Fruit fly (Drosophila melanogaster) whole organism, embryonic: ENCODE results near the gene PNKP.

Experiments used
- Aef1 ChIP-seq: fragments of 200-800 bp; sonication (Bioruptor generic); IDR thresholded peaks from 3 replicates; pipeline ENCODE4 v1.3.6; 2022; ENCODE audit warnings: missing biosample characterization, missing genetic modification characterization
- CG10366 ChIP-seq: fragments of 200-800 bp; sonication (Bioruptor generic); IDR thresholded peaks from 2 replicates; pipeline ENCODE4 v1.3.6; 2022; ENCODE audit warnings: missing biosample characterization, missing genetic modification characterization
- CG12391 ChIP-seq: fragments of 200-800 bp; sonication (Bioruptor generic); optimal IDR thresholded peaks from 3 replicates; lab custom pipeline; 2018; ENCODE audit warnings: missing biosample characterization, mild to moderate bottlenecking, missing genetic modification characterization, moderate library complexity
- CG12769 ChIP-seq: fragments of 200-800 bp; sonication (Bioruptor generic); optimal IDR thresholded peaks from 2 replicates; lab custom pipeline; 2019; ENCODE audit warnings: missing biosample characterization, mild to moderate bottlenecking, missing genetic modification characterization, moderate library complexity
- CG13123 ChIP-seq: fragments of 200-800 bp; sonication (Bioruptor generic); optimal IDR thresholded peaks from 2 replicates; lab custom pipeline; 2016; ENCODE audit warnings: missing biosample characterization, missing genetic modification characterization
- CG14667 ChIP-seq: fragments of 200-800 bp; sonication (Bioruptor generic); IDR thresholded peaks from 2 replicates; pipeline ENCODE4 v1.3.6; 2022; ENCODE audit warnings: missing biosample characterization, missing genetic modification characterization
- CG15514 ChIP-seq: fragments of 200-800 bp; sonication (Bioruptor generic); optimal IDR thresholded peaks from 3 replicates; lab custom pipeline; 2017; ENCODE audit warnings: missing biosample characterization, missing genetic modification characterization, mild to moderate bottlenecking, moderate library complexity, missing genetic modification reagents
- CG17912 ChIP-seq: fragments of 200-800 bp; sonication (Bioruptor generic); optimal IDR thresholded peaks from 2 replicates; lab custom pipeline; 2018; ENCODE audit warnings: missing biosample characterization, mild to moderate bottlenecking, missing genetic modification characterization
- CG1792 ChIP-seq: fragments of 200-800 bp; sonication (Bioruptor generic); optimal IDR thresholded peaks from 2 replicates; lab custom pipeline; 2016; ENCODE audit warnings: missing biosample characterization, missing genetic modification characterization
- CG18011 ChIP-seq: fragments of 200-800 bp; sonication (Bioruptor generic); optimal IDR thresholded peaks from 2 replicates; lab custom pipeline; 2017; ENCODE audit warnings: missing biosample characterization, missing genetic modification characterization, mild to moderate bottlenecking, moderate library complexity, missing genotype
- CG30020 ChIP-seq: fragments of 200-800 bp; optimal IDR thresholded peaks from 2 replicates; lab custom pipeline; 2019; ENCODE audit warnings: missing biosample characterization, mild to moderate bottlenecking, missing genetic modification characterization, moderate library complexity
- CG30431 ChIP-seq: fragments of 200-800 bp; sonication (Bioruptor generic); optimal IDR thresholded peaks from 2 replicates; lab custom pipeline; 2017; ENCODE audit warnings: missing biosample characterization, missing genetic modification characterization
- CG31388 ChIP-seq: fragments of 200-800 bp; sonication (Bioruptor generic); optimal IDR thresholded peaks from 2 replicates; lab custom pipeline; 2016; ENCODE audit warnings: missing biosample characterization, missing genetic modification characterization
- CG34224 ChIP-seq: fragments of 200-800 bp; sonication (Bioruptor generic); IDR thresholded peaks from 3 replicates; pipeline ENCODE4 v1.3.6; 2022; ENCODE audit warnings: missing biosample characterization, missing genetic modification characterization; ENCODE audit not compliant: partially characterized antibody
- CG4820 ChIP-seq: fragments of 200-800 bp; sonication (Bioruptor generic); optimal IDR thresholded peaks from 3 replicates; lab custom pipeline; 2016; ENCODE audit warnings: missing biosample characterization, missing genetic modification characterization
- CG8290 ChIP-seq, 3 experiments: fragments of 200-800 bp; sonication (Bioruptor generic); optimal IDR thresholded peaks; 2 replicates each; lab custom pipeline; 2016 to 2019; ENCODE audit warnings: missing biosample characterization in 3 of 3, missing genetic modification characterization in 3 of 3, mild to moderate bottlenecking in 2 of 3, moderate library complexity in 1 of 3
- CrebB ChIP-seq: fragments of 200-800 bp; sonication (Bioruptor generic); optimal IDR thresholded peaks from 3 replicates; lab custom pipeline; 2018; ENCODE audit warnings: missing biosample characterization, mild to moderate bottlenecking, missing genetic modification characterization
- D ChIP-seq, 2 experiments: fragments of 200-800 bp in 1 of 2; fragments of >200 bp in 1 of 2; sonication (Bioruptor generic) in 1 of 2; optimal IDR thresholded peaks; 2 replicates in 1 of 2; 3 replicates in 1 of 2; lab custom pipeline; 2017; ENCODE audit warnings: mild to moderate bottlenecking in 1 of 2, missing biosample characterization in 1 of 2, missing genetic modification characterization in 1 of 2, missing genetic modification reagents in 1 of 2
- D19B ChIP-seq: fragments of 200-800 bp; sonication (Bioruptor generic); optimal IDR thresholded peaks from 2 replicates; lab custom pipeline; 2017; ENCODE audit warnings: missing biosample characterization, mild to moderate bottlenecking, missing genetic modification characterization
- Dref ChIP-seq: fragments of 200-800 bp; sonication (Bioruptor generic); IDR thresholded peaks from 2 replicates; pipeline ENCODE4 v1.3.6; 2022; ENCODE audit warnings: missing biosample characterization, missing genetic modification characterization
- E2f2 ChIP-seq: fragments of 200-800 bp; sonication (Bioruptor generic); IDR thresholded peaks from 2 replicates; pipeline ENCODE4 v1.3.6; 2022; ENCODE audit warnings: missing biosample characterization, missing genetic modification characterization
- Eip74EF ChIP-seq, 2 experiments: fragments of 200-800 bp in 1 of 2; fragments of >200 bp in 1 of 2; sonication (Bioruptor generic) in 1 of 2; optimal IDR thresholded peaks; 2 replicates each; lab custom pipeline; 2017 to 2019; ENCODE audit warnings: missing biosample characterization in 2 of 2, missing genetic modification characterization in 2 of 2, mild to moderate bottlenecking in 1 of 2, moderate library complexity in 1 of 2
- HLHmδ ChIP-seq: fragments of 200-800 bp; sonication (Bioruptor generic); optimal IDR thresholded peaks from 2 replicates; lab custom pipeline; 2018; ENCODE audit warnings: missing biosample characterization, mild to moderate bottlenecking, missing genetic modification characterization, moderate library complexity
- Hr39 ChIP-seq: fragments of >200 bp; optimal IDR thresholded peaks from 2 replicates; lab custom pipeline; 2017
- Hr51 ChIP-seq, 2 experiments: fragments of 200-800 bp; sonication (Bioruptor generic); optimal IDR thresholded peaks; 2 replicates in 1 of 2; 3 replicates in 1 of 2; lab custom pipeline; 2016 to 2018; ENCODE audit warnings: missing biosample characterization in 2 of 2, missing genetic modification characterization in 2 of 2, mild to moderate bottlenecking in 1 of 2, moderate library complexity in 1 of 2
- Hsf ChIP-seq: fragments of 200-800 bp; sonication (Bioruptor generic); optimal IDR thresholded peaks from 3 replicates; lab custom pipeline; 2016; ENCODE audit warnings: missing biosample characterization, missing genetic modification characterization
- Lhr ChIP-seq: fragments of 200-800 bp; sonication (Bioruptor generic); optimal IDR thresholded peaks from 3 replicates; lab custom pipeline; 2017; ENCODE audit warnings: mild to moderate bottlenecking, missing biosample characterization, missing genetic modification reagents, missing genetic modification characterization
- Ptx1 ChIP-seq: fragments of 200-800 bp; sonication (Bioruptor generic); IDR thresholded peaks from 2 replicates; pipeline ENCODE4 v1.3.6; 2022; ENCODE audit warnings: missing biosample characterization, missing genetic modification characterization
- Spps ChIP-seq: fragments of 200-800 bp; sonication (Bioruptor generic); optimal IDR thresholded peaks from 2 replicates; lab custom pipeline; 2018; ENCODE audit warnings: missing biosample characterization, mild to moderate bottlenecking, missing genetic modification characterization
- Usf ChIP-seq: fragments of 200-800 bp; sonication (Bioruptor generic); optimal IDR thresholded peaks from 2 replicates; lab custom pipeline; 2017; ENCODE audit warnings: missing genotype, missing biosample characterization, missing genetic modification characterization
- chif ChIP-seq, 2 experiments: fragments of 200-800 bp; sonication (Bioruptor generic); optimal IDR thresholded peaks; 3 replicates each; lab custom pipeline; 2016; ENCODE audit warnings: missing biosample characterization in 2 of 2, missing genetic modification characterization in 2 of 2
- chn ChIP-seq: fragments of 200-800 bp; sonication (Bioruptor generic); optimal IDR thresholded peaks from 2 replicates; lab custom pipeline; 2016; ENCODE audit warnings: missing biosample characterization, missing genetic modification characterization
- corto ChIP-seq: fragments of 200-800 bp; sonication (Bioruptor generic); optimal IDR thresholded peaks from 2 replicates; lab custom pipeline; 2016; ENCODE audit warnings: missing biosample characterization, mild to moderate bottlenecking, missing genetic modification characterization, moderate library complexity
- croc ChIP-seq: fragments of 200-800 bp; sonication (Bioruptor generic); conservative IDR thresholded peaks from 3 replicates; pipeline ENCODE4 v1.3.6; 2022; ENCODE audit warnings: missing biosample characterization, missing genetic modification characterization
- dati ChIP-seq: fragments of 200-800 bp; sonication (Bioruptor generic); IDR thresholded peaks from 2 replicates; pipeline ENCODE4 v1.3.6; 2022; ENCODE audit warnings: missing biosample characterization, missing genetic modification characterization
- eve ChIP-seq, 2 experiments: fragments of >200 bp; optimal IDR thresholded peaks; 2 replicates each; lab custom pipeline; 2017; ENCODE audit warnings: missing biosample characterization in 2 of 2, missing genetic modification characterization in 2 of 2
- gcm ChIP-seq: fragments of 200-800 bp; sonication (Bioruptor generic); optimal IDR thresholded peaks from 2 replicates; lab custom pipeline; 2019; ENCODE audit warnings: missing biosample characterization, mild to moderate bottlenecking, missing genetic modification characterization, moderate library complexity
- gsb ChIP-seq: fragments of 200-800 bp; sonication (Bioruptor generic); IDR thresholded peaks from 2 replicates; pipeline ENCODE4 v1.3.6; 2022; ENCODE audit warnings: missing biosample characterization, missing genetic modification characterization
- gt ChIP-seq: fragments of 200-800 bp; sonication (Bioruptor generic); IDR thresholded peaks from 2 replicates; pipeline ENCODE4 v1.3.6; 2022; ENCODE audit warnings: missing biosample characterization, missing genetic modification characterization
- hb ChIP-seq: fragments of 200-800 bp; sonication (Bioruptor generic); IDR thresholded peaks from 3 replicates; pipeline ENCODE4 v1.3.6; 2022; ENCODE audit warnings: missing biosample characterization, missing genetic modification characterization; ENCODE audit not compliant: partially characterized antibody
- lab ChIP-seq: fragments of 200-800 bp; sonication (Bioruptor generic); optimal IDR thresholded peaks from 3 replicates; lab custom pipeline; 2017; ENCODE audit warnings: missing biosample characterization, missing genetic modification characterization, mild to moderate bottlenecking, moderate library complexity, missing genetic modification reagents
- otp ChIP-seq: fragments of 200-800 bp; sonication (Bioruptor generic); IDR thresholded peaks from 3 replicates; pipeline ENCODE4, ENCODE4 v1.3.6; 2022; ENCODE audit warnings: missing biosample characterization, missing genetic modification characterization
- pzg ChIP-seq: fragments of 200-800 bp; sonication (Bioruptor generic); optimal IDR thresholded peaks from 3 replicates; lab custom pipeline; 2018; ENCODE audit warnings: missing biosample characterization, mild to moderate bottlenecking, missing genetic modification characterization, moderate library complexity
- tup ChIP-seq: fragments of 200-800 bp; sonication (Bioruptor generic); optimal IDR thresholded peaks from 2 replicates; lab custom pipeline; 2016; ENCODE audit warnings: missing biosample characterization, mild to moderate bottlenecking, missing genetic modification characterization, moderate library complexity
- twi ChIP-seq: fragments of 200-800 bp; optimal IDR thresholded peaks from 2 replicates; lab custom pipeline; 2019; ENCODE audit warnings: missing biosample characterization, mild to moderate bottlenecking, missing genetic modification characterization, moderate library complexity
- tx ChIP-seq: fragments of 200-800 bp; sonication (Bioruptor generic); optimal IDR thresholded peaks from 2 replicates; lab custom pipeline; 2016; ENCODE audit warnings: missing biosample characterization, missing genetic modification characterization
- usp ChIP-seq: fragments of >200 bp; optimal IDR thresholded peaks from 2 replicates; lab custom pipeline; 2017; ENCODE audit warnings: missing biosample characterization, missing genetic modification characterization
- wor ChIP-seq: fragments of 200-800 bp; sonication (Bioruptor generic); IDR thresholded peaks from 2 replicates; pipeline ENCODE4 v1.3.6; 2022; ENCODE audit warnings: missing biosample characterization, missing genetic modification characterization
- zfh2 ChIP-seq: fragments of 200-800 bp; sonication (Bioruptor generic); optimal IDR thresholded peaks from 2 replicates; lab custom pipeline; 2016; ENCODE audit warnings: missing biosample characterization, missing genetic modification characterization

The PNKP gene

dm6 chr3R:8349449-8350115, 6.3 kb upstream of the PNKP start, which contains the start of gene Atg13 (continued):
- TF ChIP-seq D (optimal IDR thresholded peaks at IDR 0.05; lab: Kevin White, UChicago) (no peak), D (GFP tag; optimal IDR thresholded peaks at IDR 0.05; lab: Kevin White, UChicago) (no peak), CG34224 (peak; percentile 68), croc (GFP tag; lab: Robert Waterston, UW) (no peak), CG30020 (tag; lab: Kevin White, UChicago) (peak; percentile 95), Usf (GFP tag; lab: Kevin White, UChicago) (peak; percentile 43), Spps (tag; lab: Kevin White, UChicago) (no peak), Aef1 (peak; percentile 34; the same call in 1 of the 3 replicates), Dref (GFP tag; lab: Robert Waterston, UW) (peak; percentile 89), wor (no peak), Hr39 (lab: Kevin White, UChicago) (no peak), CG1792 (GFP tag; lab: Kevin White, UChicago) (no peak), dati (GFP tag; lab: Robert Waterston, UW) (no peak), CG12391 (tag; lab: Kevin White, UChicago) (peak; percentile 52), CG15514 (GFP tag; lab: Kevin White, UChicago) (peak; percentile 44), Hsf (GFP tag; lab: Kevin White, UChicago) (peak; percentile 31), CrebB (tag; lab: Kevin White, UChicago) (no peak), gsb (GFP tag; lab: Robert Waterston, UW) (no peak), Hr51 (GFP tag; optimal IDR thresholded peaks at IDR 0.05; lab: Kevin White, UChicago) (no peak), CG14667 (GFP tag; lab: Robert Waterston, UW) (no peak), twi (tag; lab: Kevin White, UChicago) (peak; percentile 6), otp (no peak), CG4820 (GFP tag; lab: Kevin White, UChicago) (no peak), hb (GFP tag; lab: Robert Waterston, UW) (peak; percentile 56), Lhr (GFP tag; lab: Kevin White, UChicago) (peak; percentile 5), CG8290 (GFP tag; optimal IDR thresholded peaks at IDR 0.05; lab: Kevin White, UChicago) (peak; percentile 40), CG8290 (tag; optimal IDR thresholded peaks at IDR 0.05; lab: Kevin White, UChicago) (peak in 1 of 2 experiments; percentile 23), Ptx1 (GFP tag; lab: Robert Waterston, UW) (peak; percentile 34; the same call in 1 of the 2 replicates), Eip74EF (GFP tag; optimal IDR thresholded peaks at IDR 0.05; lab: Kevin White, UChicago) (peak; percentile 49 to 64), chn (GFP tag; lab: Kevin White, UChicago) (no peak), gcm (GFP tag; lab: Kevin White, UChicago) (no peak), chif (GFP tag; optimal IDR thresholded peaks at IDR 0.05; lab: Kevin White, UChicago) (peak in 1 of 2 experiments; percentile 38), CG10366 (GFP tag; lab: Robert Waterston, UW) (no peak), D19B (no peak), HLHmδ (GFP tag; lab: Kevin White, UChicago) (peak; percentile 45), CG13123 (no peak), CG17912 (GFP tag; lab: Kevin White, UChicago) (no peak), CG31388 (no peak), CG18011 (no peak), pzg (GFP tag; lab: Kevin White, UChicago) (peak; percentile 46), eve (GFP tag; optimal IDR thresholded peaks at IDR 0.05; lab: Kevin White, UChicago) (no peak), usp (GFP tag; lab: Kevin White, UChicago) (no peak), tup (GFP tag; lab: Kevin White, UChicago) (no peak), E2f2 (no peak; the same call in 1 of the 2 replicates), CG30431 (GFP tag; lab: Kevin White, UChicago) (no peak), tx (no peak), lab (GFP tag; lab: Kevin White, UChicago) (no peak), CG12769 (tag; lab: Kevin White, UChicago) (no peak), gt (GFP tag; lab: Robert Waterston, UW) (no peak), zfh2 (GFP tag; lab: Kevin White, UChicago) (peak; percentile 5), corto (no peak)
